Worm (Caenorhabditis elegans): Measurements from ENCODE around the gene ess-2.

ess-2 gene

ce11 chrIII:8444433-8445090 is 45.6 kb downstream of the ess-2 start:
- no peak for TF ChIP-seq lin-15B (tag; optimal IDR thresholded peaks at IDR 0.05)
- TF ChIP-seq isw-1 (GFP tag; IDR thresholded peaks at IDR 0.05): no peak
- TF ChIP-seq aly-2 (tag; optimal IDR thresholded peaks at IDR 0.05): peak; percentile 54
- peak; percentile 70 for TF ChIP-seq ama-1 (optimal IDR thresholded peaks at IDR 0.05)
- TF ChIP-seq lin-13 (GFP tag; optimal IDR thresholded peaks at IDR 0.05): no peak
- no peak for TF ChIP-seq ceh-63 (GFP tag; optimal IDR thresholded peaks at IDR 0.05)
- no peak for TF ChIP-seq sup-37 (GFP tag; optimal IDR thresholded peaks at IDR 0.05)
- TF ChIP-seq egl-27 (tag; optimal IDR thresholded peaks at IDR 0.05): no peak
- peak; percentile 30 for TF ChIP-seq skn-1 (tag; optimal IDR thresholded peaks at IDR 0.05)
- no peak for TF ChIP-seq nhr-90 (tag; optimal IDR thresholded peaks at IDR 0.05; ENCODE audit: poor library complexity)
- no peak for TF ChIP-seq mep-1 (tag; optimal IDR thresholded peaks at IDR 0.05)
- no peak for TF ChIP-seq ceh-82 (tag; optimal IDR thresholded peaks at IDR 0.05)
- no peak for TF ChIP-seq sox-4 (tag; optimal IDR thresholded peaks at IDR 0.05)
- TF ChIP-seq unc-130 (tag; optimal IDR thresholded peaks at IDR 0.05): no peak

- TF ChIP-seq dpl-1 (GFP tag; optimal IDR thresholded peaks at IDR 0.05): peak; percentile 24 to 65 (median 44)
- TF ChIP-seq mab-9 (GFP tag; IDR thresholded peaks at IDR 0.05): peak; percentile 41; the same call in 1 of the 2 replicates
- TF ChIP-seq zip-4 (GFP tag; optimal IDR thresholded peaks at IDR 0.05): peak; percentile 5
- peak; percentile 16 to 65 for TF ChIP-seq lin-35 (GFP tag; optimal IDR thresholded peaks at IDR 0.05)
- TF ChIP-seq C34B4.2 (tag; optimal IDR thresholded peaks at IDR 0.05): no peak
- no peak for TF ChIP-seq fkh-4 (tag; optimal IDR thresholded peaks at IDR 0.05; ENCODE audit: borderline replicate concordance)
- TF ChIP-seq unc-86 (tag; optimal IDR thresholded peaks at IDR 0.05): peak; percentile 6
- TF ChIP-seq unc-62 (GFP tag; optimal IDR thresholded peaks at IDR 0.05): no peak
- TF ChIP-seq nhr-76 (tag; optimal IDR thresholded peaks at IDR 0.05): no peak
- TF ChIP-seq skn-1 (tag; optimal IDR thresholded peaks at IDR 0.05): peak; percentile 94
- no peak for TF ChIP-seq C04F5.9 (tag; optimal IDR thresholded peaks at IDR 0.05)
- TF ChIP-seq tlp-1 (tag; optimal IDR thresholded peaks at IDR 0.05): no peak
- peak; percentile 92 for TF ChIP-seq ztf-4 (tag; optimal IDR thresholded peaks at IDR 0.05)
- peak; percentile 29; the same call in 1 of the 2 replicates for TF ChIP-seq nhr-19 (GFP tag; conservative IDR thresholded peaks at IDR 0.05)
- TF ChIP-seq sup-37 (GFP tag; optimal IDR thresholded peaks at IDR 0.05): no peak
- peak; percentile 76 for TF ChIP-seq nhr-71 (tag; optimal IDR thresholded peaks at IDR 0.05)
- peak; percentile 99 for TF ChIP-seq mep-1 (tag; optimal IDR thresholded peaks at IDR 0.05)
- TF ChIP-seq elt-3 (tag; optimal IDR thresholded peaks at IDR 0.05): peak in 1 of 6 experiments; percentile 90
- no peak for TF ChIP-seq nhr-84 (tag; optimal IDR thresholded peaks at IDR 0.05)
- no peak for TF ChIP-seq grh-1 (GFP tag; IDR thresholded peaks at IDR 0.05)
- peak; percentile 73 for TF ChIP-seq elt-2 (tag; optimal IDR thresholded peaks at IDR 0.05)
- TF ChIP-seq hlh-17 (GFP tag; optimal IDR thresholded peaks at IDR 0.05; ENCODE audit: borderline replicate concordance): no peak
- TF ChIP-seq vab-15 (tag; optimal IDR thresholded peaks at IDR 0.05): no peak
- TF ChIP-seq alr-1 (tag; optimal IDR thresholded peaks at IDR 0.05; ENCODE audit: borderline replicate concordance): no peak
- no peak for TF ChIP-seq sptf-1 (tag; optimal IDR thresholded peaks at IDR 0.05)
- TF ChIP-seq rnt-1 (tag; optimal IDR thresholded peaks at IDR 0.05): peak; percentile 53
- no peak for TF ChIP-seq hpl-2 (GFP tag; optimal IDR thresholded peaks at IDR 0.05)
- TF ChIP-seq ceh-90 (tag; optimal IDR thresholded peaks at IDR 0.05): peak; percentile 36
- TF ChIP-seq efl-1 (optimal IDR thresholded peaks at IDR 0.05): no peak
- peak; percentile 27 to 57 for TF ChIP-seq efl-1 (GFP tag; optimal IDR thresholded peaks at IDR 0.05 in 1 of 2)
- TF ChIP-seq lir-3 (tag; optimal IDR thresholded peaks at IDR 0.05; ENCODE audit: poor library complexity): no peak
- peak; percentile 51 for TF ChIP-seq lin-14 (GFP tag; optimal IDR thresholded peaks at IDR 0.05)
- TF ChIP-seq ceh-82 (tag; optimal IDR thresholded peaks at IDR 0.05): no peak
- TF ChIP-seq swsn-7 (tag; optimal IDR thresholded peaks at IDR 0.05): peak; percentile 55
- TF ChIP-seq nhr-77 (tag; optimal IDR thresholded peaks at IDR 0.05): no peak
- TF ChIP-seq jun-1 (tag; optimal IDR thresholded peaks at IDR 0.05): no peak
- peak; percentile 70 for TF ChIP-seq nhr-85 (tag)
- TF ChIP-seq nhr-47 (tag; optimal IDR thresholded peaks at IDR 0.05): peak; percentile 19
- no peak for TF ChIP-seq aha-1 (tag; optimal IDR thresholded peaks at IDR 0.05)
- TF ChIP-seq nhr-12 (tag; optimal IDR thresholded peaks at IDR 0.05): no peak
Measured at ce11 chrIII:8443557-8444131, 46.5 kb downstream of the ess-2 start, which contains the start of gene ufbp-1. Gene ufbp-1 (minus strand): TSS chrIII:8443607.
